Fruit fly (Drosophila melanogaster) whole organism, embryonic: ENCODE measurements around the gene CG7987.

Source experiments
- Awh ChIP-seq: fragments of 200-800 bp; sonication (Bioruptor generic); IDR thresholded peaks from 2 replicates; pipeline ENCODE4, ENCODE4 v1.3.6; 2022; ENCODE audit warnings: missing biosample characterization, missing genetic modification characterization
- Bdp1 ChIP-seq: fragments of 200-800 bp; sonication (Bioruptor generic); optimal IDR thresholded peaks from 3 replicates; lab custom pipeline; 2016; ENCODE audit warnings: missing biosample characterization, missing genetic modification characterization
- CG13123 ChIP-seq: fragments of 200-800 bp; sonication (Bioruptor generic); optimal IDR thresholded peaks from 2 replicates; lab custom pipeline; 2016; ENCODE audit warnings: missing biosample characterization, missing genetic modification characterization
- CG13894 ChIP-seq: fragments of 200-800 bp; sonication (Bioruptor generic); optimal IDR thresholded peaks from 3 replicates; lab custom pipeline; 2018; ENCODE audit warnings: missing biosample characterization, mild to moderate bottlenecking, missing genetic modification characterization, moderate library complexity
- CG14050 ChIP-seq: fragments of 200-800 bp; sonication (Bioruptor generic); IDR thresholded peaks from 3 replicates; pipeline ENCODE4 v1.3.6; 2022; ENCODE audit warnings: missing biosample characterization, missing genetic modification characterization
- CG15601 ChIP-seq: fragments of 200-800 bp; sonication (Bioruptor generic); optimal IDR thresholded peaks from 3 replicates; lab custom pipeline; 2019; ENCODE audit warnings: missing biosample characterization, mild to moderate bottlenecking, missing genetic modification characterization, moderate library complexity
- CG16779 ChIP-seq: fragments of 200-800 bp; sonication (Bioruptor generic); IDR thresholded peaks from 2 replicates; pipeline ENCODE4 v1.3.6; 2022; ENCODE audit warnings: missing biosample characterization, missing genetic modification characterization
- CG18011 ChIP-seq: fragments of 200-800 bp; sonication (Bioruptor generic); optimal IDR thresholded peaks from 2 replicates; lab custom pipeline; 2017; ENCODE audit warnings: missing biosample characterization, missing genetic modification characterization, mild to moderate bottlenecking, moderate library complexity, missing genotype
- CG2129 ChIP-seq: fragments of 200-800 bp; sonication (Bioruptor generic); IDR thresholded peaks from 2 replicates; pipeline ENCODE4 v1.3.6; 2022; ENCODE audit warnings: missing biosample characterization, missing genetic modification characterization; ENCODE audit not compliant: partially characterized antibody
- CG2889 ChIP-seq: fragments of 200-800 bp; sonication (Bioruptor generic); IDR thresholded peaks from 3 replicates; pipeline ENCODE4 v1.3.6; 2022; ENCODE audit warnings: missing biosample characterization, missing genetic modification characterization
- CG31388 ChIP-seq: fragments of 200-800 bp; sonication (Bioruptor generic); optimal IDR thresholded peaks from 2 replicates; lab custom pipeline; 2016; ENCODE audit warnings: missing biosample characterization, missing genetic modification characterization
- CG32532 ChIP-seq: fragments of 200-800 bp; sonication (Bioruptor generic); IDR thresholded peaks from 2 replicates; pipeline ENCODE4 v1.3.6; 2022; ENCODE audit warnings: missing biosample characterization, missing genetic modification characterization
- CG4282 ChIP-seq: fragments of 200-800 bp; sonication (Bioruptor generic); optimal IDR thresholded peaks from 2 replicates; lab custom pipeline; 2016; ENCODE audit warnings: missing biosample characterization, missing genetic modification characterization
- CG4404 ChIP-seq: fragments of 200-800 bp; sonication (Bioruptor generic); IDR thresholded peaks from 2 replicates; pipeline ENCODE4 v1.3.6; 2022; ENCODE audit warnings: missing biosample characterization, missing genetic modification characterization
- CG4617 ChIP-seq: fragments of 200-800 bp; sonication (Bioruptor generic); optimal IDR thresholded peaks from 3 replicates; lab custom pipeline; 2016; ENCODE audit warnings: missing biosample characterization, missing genetic modification characterization, borderline replicate concordance
- CG4730 ChIP-seq: fragments of 200-800 bp; sonication (Bioruptor generic); IDR thresholded peaks from 2 replicates; pipeline ENCODE4 v1.3.6; 2022; ENCODE audit warnings: missing biosample characterization, missing genetic modification characterization
- CG6254 ChIP-seq: fragments of 200-800 bp; sonication (Bioruptor generic); optimal IDR thresholded peaks from 3 replicates; lab custom pipeline; 2017; ENCODE audit warnings: mild to moderate bottlenecking, missing biosample characterization, missing genetic modification reagents, missing genetic modification characterization
- CG6683 ChIP-seq: fragments of 200-800 bp; sonication (Bioruptor generic); optimal IDR thresholded peaks from 2 replicates; lab custom pipeline; 2017; ENCODE audit warnings: missing biosample characterization, mild to moderate bottlenecking, missing genetic modification characterization, missing genetic modification reagents
- CG7745 ChIP-seq: fragments of 200-800 bp; sonication (Bioruptor generic); optimal IDR thresholded peaks from 2 replicates; lab custom pipeline; 2018; ENCODE audit warnings: missing biosample characterization, mild to moderate bottlenecking, missing genetic modification characterization, moderate library complexity
- CG7963 ChIP-seq: fragments of 200-800 bp; sonication (Bioruptor generic); IDR thresholded peaks from 3 replicates; pipeline ENCODE4 v1.3.6; 2022; ENCODE audit warnings: missing biosample characterization, missing genetic modification characterization; ENCODE audit not compliant: partially characterized antibody
- CG9727 ChIP-seq: fragments of 200-800 bp; sonication (Bioruptor generic); optimal IDR thresholded peaks from 3 replicates; lab custom pipeline; 2017; ENCODE audit warnings: missing biosample characterization, mild to moderate bottlenecking, missing genetic modification characterization
- CG9932 ChIP-seq: fragments of 200-800 bp; sonication (Bioruptor generic); IDR thresholded peaks from 2 replicates; pipeline ENCODE4 v1.3.6; 2022; ENCODE audit warnings: missing biosample characterization, missing genetic modification characterization
- CrebB ChIP-seq: fragments of 200-800 bp; sonication (Bioruptor generic); optimal IDR thresholded peaks from 3 replicates; lab custom pipeline; 2018; ENCODE audit warnings: missing biosample characterization, mild to moderate bottlenecking, missing genetic modification characterization
- E2f2 ChIP-seq: fragments of 200-800 bp; sonication (Bioruptor generic); IDR thresholded peaks from 2 replicates; pipeline ENCODE4 v1.3.6; 2022; ENCODE audit warnings: missing biosample characterization, missing genetic modification characterization
- ERR ChIP-seq: fragments of 200-800 bp; sonication (Bioruptor generic); optimal IDR thresholded peaks from 2 replicates; lab custom pipeline; 2016; ENCODE audit warnings: missing biosample characterization, missing genetic modification characterization
- Hr51 ChIP-seq, 2 experiments: fragments of 200-800 bp; sonication (Bioruptor generic); optimal IDR thresholded peaks; 2 replicates in 1 of 2; 3 replicates in 1 of 2; lab custom pipeline; 2016 to 2018; ENCODE audit warnings: missing biosample characterization in 2 of 2, missing genetic modification characterization in 2 of 2, mild to moderate bottlenecking in 1 of 2, moderate library complexity in 1 of 2
- Optix ChIP-seq: fragments of 200-800 bp; sonication (Bioruptor generic); IDR thresholded peaks from 3 replicates; pipeline ENCODE4 v1.3.6; 2022; ENCODE audit warnings: missing biosample characterization, missing genetic modification characterization
- Scr ChIP-seq: fragments of 200-800 bp; sonication (Bioruptor generic); IDR thresholded peaks from 2 replicates; pipeline ENCODE4 v1.3.6; 2022; ENCODE audit warnings: missing biosample characterization, missing genetic modification characterization; ENCODE audit not compliant: partially characterized antibody
- Sox100B ChIP-seq: fragments of 200-800 bp; sonication (Bioruptor generic); optimal IDR thresholded peaks from 3 replicates; lab custom pipeline; 2018; ENCODE audit warnings: missing biosample characterization, mild to moderate bottlenecking, missing genetic modification characterization
- TFAM ChIP-seq: fragments of 200-800 bp; sonication (Bioruptor generic); optimal IDR thresholded peaks from 2 replicates; lab custom pipeline; 2017; ENCODE audit warnings: missing biosample characterization, missing genetic modification characterization, inconsistent platforms
- bbx ChIP-seq: fragments of 200-800 bp; sonication (Bioruptor generic); IDR thresholded peaks from 2 replicates; pipeline ENCODE4 v1.3.6; 2022; ENCODE audit warnings: missing biosample characterization, missing genetic modification characterization; ENCODE audit not compliant: partially characterized antibody
- chinmo ChIP-seq: fragments of 200-800 bp; sonication (Bioruptor generic); IDR thresholded peaks from 4 replicates; pipeline ENCODE4 v1.3.6; 2022; ENCODE audit warnings: missing biosample characterization, missing genetic modification characterization; ENCODE audit not compliant: partially characterized antibody
- dmrt11E ChIP-seq: fragments of 200-800 bp; sonication (Bioruptor generic); optimal IDR thresholded peaks from 3 replicates; lab custom pipeline; 2018; ENCODE audit warnings: missing biosample characterization, mild to moderate bottlenecking, missing genetic modification characterization, moderate library complexity
- fu2 ChIP-seq: fragments of 200-800 bp; sonication (Bioruptor generic); optimal IDR thresholded peaks from 2 replicates; lab custom pipeline; 2016; ENCODE audit warnings: missing biosample characterization, missing genetic modification characterization
- gcm2 ChIP-seq: fragments of 200-800 bp; sonication (Bioruptor generic); optimal IDR thresholded peaks from 2 replicates; lab custom pipeline; 2016; ENCODE audit warnings: missing biosample characterization, missing genetic modification characterization
- gem ChIP-seq: fragments of 200-800 bp; sonication (Bioruptor generic); optimal IDR thresholded peaks from 2 replicates; lab custom pipeline; 2019; ENCODE audit warnings: missing biosample characterization, mild to moderate bottlenecking, missing genetic modification characterization, moderate library complexity
- ham ChIP-seq: fragments of 200-800 bp; sonication (Bioruptor generic); IDR thresholded peaks from 2 replicates; pipeline ENCODE4 v1.3.6; 2022; ENCODE audit warnings: missing biosample characterization, missing genetic modification characterization
- kah ChIP-seq: fragments of 200-800 bp; sonication (Bioruptor generic); optimal IDR thresholded peaks from 2 replicates; lab custom pipeline; 2018; ENCODE audit warnings: missing biosample characterization, mild to moderate bottlenecking, missing genetic modification characterization
- kay ChIP-seq: fragments of 200-800 bp; sonication (Bioruptor generic); optimal IDR thresholded peaks from 2 replicates; lab custom pipeline; 2016; ENCODE audit warnings: missing biosample characterization, missing genetic modification characterization
- knrl ChIP-seq: fragments of 200-800 bp; sonication (Bioruptor generic); IDR thresholded peaks from 3 replicates; pipeline ENCODE4 v1.3.6; 2022; ENCODE audit warnings: missing biosample characterization, missing genetic modification characterization; ENCODE audit not compliant: partially characterized antibody
- lola ChIP-seq, 3 experiments: fragments of >200 bp in 2 of 3; fragments of 200-800 bp in 1 of 3; sonication (Bioruptor generic) in 1 of 3; optimal IDR thresholded peaks; 2 replicates each; lab custom pipeline; 2017 to 2019; ENCODE audit warnings: missing biosample characterization in 3 of 3, missing genetic modification characterization in 3 of 3, mild to moderate bottlenecking in 1 of 3, moderate library complexity in 1 of 3
- nom ChIP-seq: fragments of 200-800 bp; sonication (Bioruptor generic); optimal IDR thresholded peaks from 2 replicates; lab custom pipeline; 2017; ENCODE audit warnings: missing biosample characterization, missing genetic modification characterization, mild to moderate bottlenecking, moderate library complexity, missing genetic modification reagents
- phol ChIP-seq: fragments of 200-800 bp; sonication (Bioruptor generic); optimal IDR thresholded peaks from 3 replicates; lab custom pipeline; 2018; ENCODE audit warnings: missing biosample characterization, mild to moderate bottlenecking, missing genetic modification characterization, moderate library complexity
- psq ChIP-seq: fragments of 200-800 bp; sonication (Bioruptor generic); optimal IDR thresholded peaks from 2 replicates; lab custom pipeline; 2017; ENCODE audit warnings: missing biosample characterization, missing genetic modification characterization
- schlank ChIP-seq: fragments of 200-800 bp; sonication (Bioruptor generic); optimal IDR thresholded peaks from 2 replicates; lab custom pipeline; 2018; ENCODE audit warnings: missing biosample characterization, mild to moderate bottlenecking, missing genetic modification characterization
- sqz ChIP-seq: fragments of 200-800 bp; sonication (Bioruptor generic); optimal IDR thresholded peaks from 3 replicates; lab custom pipeline; 2018; ENCODE audit warnings: missing biosample characterization, mild to moderate bottlenecking, missing genetic modification characterization
- tio ChIP-seq: fragments of 200-800 bp; sonication (Bioruptor generic); optimal IDR thresholded peaks from 2 replicates; lab custom pipeline; 2017; ENCODE audit warnings: missing biosample characterization, missing genetic modification characterization, inconsistent platforms
- ttk ChIP-seq: fragments of 200-800 bp; sonication (Bioruptor generic); IDR thresholded peaks from 2 replicates; pipeline ENCODE4 v2.1.2; 2022; ENCODE audit warnings: missing biosample characterization, missing genetic modification characterization
- tx ChIP-seq: fragments of 200-800 bp; sonication (Bioruptor generic); optimal IDR thresholded peaks from 2 replicates; lab custom pipeline; 2016; ENCODE audit warnings: missing biosample characterization, missing genetic modification characterization
- usp ChIP-seq: fragments of >200 bp; optimal IDR thresholded peaks from 2 replicates; lab custom pipeline; 2017; ENCODE audit warnings: missing biosample characterization, missing genetic modification characterization

The CG7987 gene

DNA sequence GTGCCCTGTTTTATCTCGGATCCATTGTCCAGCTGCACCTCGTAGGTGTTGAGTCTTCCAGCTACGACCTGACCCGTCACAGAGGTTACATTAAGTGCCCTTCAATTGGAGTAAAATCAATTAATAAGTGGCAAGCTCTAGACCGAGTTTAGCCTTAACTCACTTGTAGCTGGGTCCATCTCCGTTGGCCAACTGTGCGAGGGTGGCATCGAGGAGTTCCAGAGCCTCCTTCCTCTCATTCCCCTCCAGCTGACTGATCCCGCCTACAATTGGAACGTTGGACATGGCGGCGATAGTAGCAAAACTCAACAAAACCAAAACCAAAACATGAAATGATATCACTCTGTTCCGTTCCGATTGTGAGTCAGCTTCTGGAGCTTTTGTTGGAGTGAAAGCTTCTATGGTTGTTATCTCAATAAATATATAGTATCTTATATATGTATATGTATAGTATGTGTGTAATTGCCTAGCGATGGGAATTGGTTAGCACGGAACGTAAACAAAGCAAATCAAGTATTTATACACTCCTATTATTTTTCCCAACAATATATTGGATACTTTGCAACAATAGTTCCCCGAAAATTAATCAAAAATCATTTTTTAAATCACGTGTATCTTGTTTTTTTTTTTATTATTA, 7.1 kb downstream of the CG7987 start, which contains the start of gene CG8066 (continued):
- no peak for TF ChIP-seq CG9727
- TF ChIP-seq CG2129 (GFP tag; lab: Robert Waterston, UW) = no peak
- peak; percentile 49 for TF ChIP-seq gem (tag; lab: Kevin White, UChicago)
- TF ChIP-seq Awh = no peak
- peak; percentile 39; the same call in 1 of the 4 replicates for TF ChIP-seq chinmo (GFP tag; lab: Robert Waterston, UW)
- no peak for TF ChIP-seq TFAM (GFP tag; lab: Kevin White, UChicago)
- no peak for TF ChIP-seq phol
- TF ChIP-seq Hr51 (GFP tag; optimal IDR thresholded peaks at IDR 0.05; lab: Kevin White, UChicago) = no peak
- no peak for TF ChIP-seq Scr (GFP tag; lab: Robert Waterston, UW)
- TF ChIP-seq Optix (GFP tag; lab: Robert Waterston, UW) = no peak
- TF ChIP-seq CG18011 (GFP tag; lab: Kevin White, UChicago) = peak; percentile 22
- TF ChIP-seq CG4282 = no peak
- no peak for TF ChIP-seq schlank
- no peak for TF ChIP-seq psq (GFP tag; lab: Kevin White, UChicago)
- TF ChIP-seq usp (GFP tag; lab: Kevin White, UChicago) = no peak
- no peak for TF ChIP-seq Sox100B (GFP tag; lab: Kevin White, UChicago)
- TF ChIP-seq sqz = no peak
- TF ChIP-seq CG32532 (GFP tag; lab: Robert Waterston, UW) = no peak
- no peak for TF ChIP-seq ham (GFP tag; lab: Robert Waterston, UW)
- TF ChIP-seq CG6254 (GFP tag; lab: Kevin White, UChicago) = no peak
- peak; percentile 48; the same call in 1 of the 2 replicates for TF ChIP-seq bbx (GFP tag; lab: Robert Waterston, UW)
- no peak for TF ChIP-seq ttk
- TF ChIP-seq CG15601 = no peak
- no peak for TF ChIP-seq fu2
- peak; percentile 67 for TF ChIP-seq CG9932 (GFP tag; lab: Robert Waterston, UW)
- TF ChIP-seq CG4404 = no peak
- no peak for TF ChIP-seq CG7963 (GFP tag; lab: Robert Waterston, UW)
- no peak for TF ChIP-seq CG4730 (GFP tag; lab: Robert Waterston, UW)
- peak; percentile 59 for TF ChIP-seq kay (GFP tag; lab: Kevin White, UChicago)
- TF ChIP-seq CG13123 (GFP tag; lab: Kevin White, UChicago) = no peak
- TF ChIP-seq ERR (GFP tag; lab: Kevin White, UChicago) = no peak
- TF ChIP-seq CG4617 (GFP tag; lab: Kevin White, UChicago) = no peak
- no peak for TF ChIP-seq knrl
- TF ChIP-seq CG16779 (GFP tag; lab: Robert Waterston, UW) = no peak
- TF ChIP-seq tio (GFP tag; lab: Kevin White, UChicago) = no peak
- TF ChIP-seq dmrt11E (tag; lab: Kevin White, UChicago) = no peak
- TF ChIP-seq Bdp1 (GFP tag; lab: Kevin White, UChicago) = no peak
- TF ChIP-seq CG31388 = no peak
- no peak for TF ChIP-seq nom (GFP tag; lab: Kevin White, UChicago)
- no peak for TF ChIP-seq kah
- TF ChIP-seq CG13894 (tag; lab: Kevin White, UChicago) = peak; percentile 37
- TF ChIP-seq tx (GFP tag; lab: Kevin White, UChicago) = no peak
- TF ChIP-seq CG2889 (GFP tag; lab: Robert Waterston, UW) = no peak
- TF ChIP-seq CrebB (tag; lab: Kevin White, UChicago) = no peak
- no peak for TF ChIP-seq CG7745 (tag; lab: Kevin White, UChicago)
- TF ChIP-seq lola (GFP tag; optimal IDR thresholded peaks at IDR 0.05; lab: Kevin White, UChicago) = no peak
- TF ChIP-seq gcm2 (GFP tag; lab: Kevin White, UChicago) = no peak
- no peak for TF ChIP-seq E2f2 (GFP tag; lab: Robert Waterston, UW)
- no peak for TF ChIP-seq CG14050 (GFP tag; lab: Robert Waterston, UW)
- no peak for TF ChIP-seq CG6683 (GFP tag; lab: Kevin White, UChicago)
